Fruit fly (Drosophila melanogaster) S2 (cell line): ENCODE measurements around the gene CG10435.

Experiments used
- CG8478 ChIP-seq: fragments of >200 bp; optimal IDR thresholded peaks from 2 replicates; lab custom pipeline; 2018
- CTCF ChIP-seq, 2 experiments: fragments of >200 bp; optimal IDR thresholded peaks; 2 replicates each; lab custom pipeline; 2018

- TF ChIP-seq CG8478 (lab: Kevin White, UChicago) (no peak), CTCF (optimal IDR thresholded peaks at IDR 0.05; lab: Kevin White, UChicago) (no peak)
Observed at dm6 chr3R:7999530-8000116, 13.4 kb downstream of the CG10435 start, which contains the start of gene PIG-H.
